Worm (Caenorhabditis elegans) whole organism, midembryonic: ENCODE measurements around the gene cyp-13A7.

Experiments used
- cog-1 ChIP-seq: sonication (generic microtip); optimal IDR thresholded peaks from 2 replicates; lab custom pipeline; 2016; ENCODE audit warnings: missing genetic modification characterization, missing compliant biosample characterization
- ztf-29 ChIP-seq: fragments of 200-800 bp; sonication (Bioruptor generic); IDR thresholded peaks from 2 replicates; pipeline ENCODE4 v1.3.6; 2022; ENCODE audit warnings: missing genetic modification reagents, missing genetic modification characterization, missing compliant biosample characterization

ce11 chrII:9829108-9829507 is 25.7 kb downstream of the cyp-13A7 start, which contains the start of gene ZK938.1:
- no peak for TF ChIP-seq ztf-29 (GFP tag; lab: Robert Waterston, UW)
- no peak for TF ChIP-seq cog-1
